Worm (Caenorhabditis elegans) whole organism, late embryonic: Measurements from ENCODE around the gene aptf-4.

ENCODE experiments used
- C08G9.2 ChIP-seq: sonication (generic microtip); optimal IDR thresholded peaks from 2 replicates; lab custom pipeline; 2016; ENCODE audit warnings: mild to moderate bottlenecking, missing genetic modification characterization, moderate library complexity, missing compliant biosample characterization
- F13H6.1 ChIP-seq: sonication (generic microtip); optimal IDR thresholded peaks from 2 replicates; lab custom pipeline; 2016; ENCODE audit warnings: missing genetic modification characterization, missing compliant biosample characterization
- K09A11.1 ChIP-seq: sonication (generic microtip); optimal IDR thresholded peaks from 2 replicates; lab custom pipeline; 2017; ENCODE audit warnings: antibody characterized with exemption, mild to moderate bottlenecking, missing genetic modification characterization, missing compliant biosample characterization; ENCODE audit not compliant: insufficient read depth
- ama-1 ChIP-seq: fragments of 150-350 bp; optimal IDR thresholded peaks from 2 replicates; lab custom pipeline; 2014
- ceh-14 ChIP-seq: sonication (generic microtip); optimal IDR thresholded peaks from 2 replicates; lab custom pipeline; 2016; ENCODE audit warnings: missing genotype, missing genetic modification characterization, missing compliant biosample characterization
- ceh-18 ChIP-seq: sonication (generic microtip); optimal IDR thresholded peaks from 2 replicates; lab custom pipeline; 2016; ENCODE audit warnings: missing genetic modification characterization, missing compliant biosample characterization
- ceh-19 ChIP-seq: fragments of 200-800 bp; sonication (Bioruptor generic); optimal IDR thresholded peaks from 2 replicates; lab custom pipeline; 2018; ENCODE audit warnings: mild to moderate bottlenecking, missing genetic modification characterization, missing compliant biosample characterization
- ceh-2 ChIP-seq: sonication (generic microtip); optimal IDR thresholded peaks from 2 replicates; lab custom pipeline; 2016; ENCODE audit warnings: missing genotype, missing genetic modification characterization, missing compliant biosample characterization
- ceh-31 ChIP-seq: sonication (generic microtip); optimal IDR thresholded peaks from 2 replicates; lab custom pipeline; 2016; ENCODE audit warnings: missing genetic modification characterization, missing compliant biosample characterization
- ceh-45 ChIP-seq: fragments of 200-800 bp; sonication (Bioruptor generic); IDR thresholded peaks from 2 replicates; pipeline ENCODE4 v1.3.6; 2022; ENCODE audit warnings: missing genetic modification reagents, missing genetic modification characterization, missing compliant biosample characterization
- che-1 ChIP-seq: sonication (generic microtip); optimal IDR thresholded peaks from 2 replicates; lab custom pipeline; 2016; ENCODE audit warnings: mild to moderate bottlenecking, missing genetic modification characterization, missing compliant biosample characterization
- dve-1 ChIP-seq: sonication (generic microtip); optimal IDR thresholded peaks from 2 replicates; lab custom pipeline; 2017; ENCODE audit warnings: antibody characterized with exemption, mild to moderate bottlenecking, missing genetic modification characterization, missing compliant biosample characterization
- elt-2 ChIP-seq: sonication (generic microtip); optimal IDR thresholded peaks from 2 replicates; lab custom pipeline; 2016; ENCODE audit warnings: missing genetic modification reagents, missing genetic modification characterization, missing compliant biosample characterization
- elt-4 ChIP-seq: sonication (generic microtip); optimal IDR thresholded peaks from 2 replicates; lab custom pipeline; 2016; ENCODE audit warnings: missing genetic modification characterization, missing compliant biosample characterization
- ets-4 ChIP-seq: sonication (generic microtip); optimal IDR thresholded peaks from 2 replicates; lab custom pipeline; 2016; ENCODE audit warnings: missing genetic modification characterization, missing compliant biosample characterization
- fkh-10 ChIP-seq: fragments of 150-350 bp; optimal IDR thresholded peaks from 2 replicates; lab custom pipeline; 2014; ENCODE audit warnings: missing biosample characterization, missing genetic modification reagents, missing genetic modification characterization
- hlh-30 ChIP-seq: sonication (generic microtip); optimal IDR thresholded peaks from 2 replicates; lab custom pipeline; 2017; ENCODE audit warnings: antibody characterized with exemption, missing genetic modification characterization, missing compliant biosample characterization; ENCODE audit not compliant: insufficient read depth
- hlh-8 ChIP-seq: sonication (generic microtip); optimal IDR thresholded peaks from 2 replicates; lab custom pipeline; 2016; ENCODE audit warnings: missing genotype, missing genetic modification characterization, missing compliant biosample characterization
- lim-6 ChIP-seq: sonication (generic microtip); optimal IDR thresholded peaks from 2 replicates; lab custom pipeline; 2016; ENCODE audit warnings: missing genetic modification characterization, missing compliant biosample characterization
- nfya-1 ChIP-seq: sonication (generic microtip); optimal IDR thresholded peaks from 2 replicates; lab custom pipeline; 2017; ENCODE audit warnings: missing genetic modification characterization, mild to moderate bottlenecking, missing compliant biosample characterization, antibody characterized with exemption, moderate library complexity
- nhr-232 ChIP-seq: sonication (generic microtip); optimal IDR thresholded peaks from 2 replicates; lab custom pipeline; 2016; ENCODE audit warnings: missing genetic modification characterization, missing compliant biosample characterization
- npax-4 ChIP-seq: sonication (generic microtip); optimal IDR thresholded peaks from 2 replicates; lab custom pipeline; 2016; ENCODE audit warnings: missing genetic modification characterization, missing compliant biosample characterization
- pat-9 ChIP-seq: fragments of 200-800 bp; sonication (Bioruptor generic); optimal IDR thresholded peaks from 2 replicates; lab custom pipeline; 2018; ENCODE audit warnings: mild to moderate bottlenecking, missing genetic modification characterization, moderate library complexity, missing compliant biosample characterization
- pax-1 ChIP-seq: fragments of 150-350 bp; optimal IDR thresholded peaks from 2 replicates; lab custom pipeline; 2014; ENCODE audit warnings: missing biosample characterization, missing genetic modification characterization
- pha-4 ChIP-seq: fragments of 150-350 bp; optimal IDR thresholded peaks from 2 replicates; lab custom pipeline; 2018; ENCODE audit warnings: missing biosample characterization, missing genetic modification reagents, missing genetic modification characterization
- pqm-1 ChIP-seq: sonication (generic microtip); optimal IDR thresholded peaks from 2 replicates; lab custom pipeline; 2016; ENCODE audit warnings: missing genetic modification characterization, missing compliant biosample characterization
- pros-1 ChIP-seq: fragments of 150-350 bp; optimal IDR thresholded peaks from 2 replicates; lab custom pipeline; 2014; ENCODE audit warnings: missing biosample characterization, missing genetic modification reagents, missing genetic modification characterization
- ref-2 ChIP-seq: sonication (generic microtip); optimal IDR thresholded peaks from 2 replicates; lab custom pipeline; 2016; ENCODE audit warnings: missing genetic modification characterization, missing compliant biosample characterization
- rnt-1 ChIP-seq: sonication (generic microtip); optimal IDR thresholded peaks from 2 replicates; lab custom pipeline; 2016; ENCODE audit warnings: missing genetic modification characterization, missing compliant biosample characterization
- sdc-2 ChIP-seq: sonication (generic microtip); optimal IDR thresholded peaks from 2 replicates; lab custom pipeline; 2016; ENCODE audit warnings: missing genotype, missing genetic modification characterization, missing compliant biosample characterization
- sox-2 ChIP-seq: fragments of 200-800 bp; sonication (Bioruptor generic); IDR thresholded peaks from 2 replicates; pipeline ENCODE4 v1.3.6; 2022; ENCODE audit warnings: missing genetic modification reagents, missing genetic modification characterization, missing compliant biosample characterization
- syd-9 ChIP-seq: sonication (generic microtip); optimal IDR thresholded peaks from 2 replicates; lab custom pipeline; 2016; ENCODE audit warnings: mild to moderate bottlenecking, missing genetic modification characterization, moderate library complexity, missing compliant biosample characterization
- tbx-2 ChIP-seq: sonication (generic microtip); optimal IDR thresholded peaks from 2 replicates; lab custom pipeline; 2016; ENCODE audit warnings: missing genetic modification characterization, missing compliant biosample characterization
- tbx-7 ChIP-seq: sonication (generic microtip); optimal IDR thresholded peaks from 2 replicates; lab custom pipeline; 2016; ENCODE audit warnings: missing genotype, missing genetic modification characterization, missing compliant biosample characterization
- unc-55 ChIP-seq: sonication (generic microtip); optimal IDR thresholded peaks from 2 replicates; lab custom pipeline; 2017; ENCODE audit warnings: missing biosample characterization, missing genetic modification reagents, missing genetic modification characterization
- unc-86 ChIP-seq: sonication (generic microtip); optimal IDR thresholded peaks from 2 replicates; lab custom pipeline; 2016; ENCODE audit warnings: missing genetic modification characterization, missing compliant biosample characterization
- zip-5 ChIP-seq: sonication (generic microtip); optimal IDR thresholded peaks from 2 replicates; lab custom pipeline; 2016; ENCODE audit warnings: missing genetic modification characterization, missing compliant biosample characterization

Gene aptf-4

ce11 chrII:8569038-8569977 is 21.5 kb upstream of the aptf-4 start, which contains the start of the genes col-38 and rpl-5 (continued):
- TF ChIP-seq ceh-31 (tag; lab: Kevin White, UChicago) (peak; percentile 74), elt-4 (tag; lab: Kevin White, UChicago) (no peak), syd-9 (tag; lab: Kevin White, UChicago) (no peak), rnt-1 (tag; lab: Kevin White, UChicago) (peak; percentile 71), K09A11.1 (tag; lab: Kevin White, UChicago) (no peak), ets-4 (tag; lab: Kevin White, UChicago) (peak; percentile 46), nfya-1 (tag; lab: Kevin White, UChicago) (peak; percentile 87), pha-4 (tag; lab: Kevin White, UChicago) (no peak), pqm-1 (no peak), pros-1 (tag; lab: Kevin White, UChicago) (peak; percentile 10), tbx-2 (peak; percentile 65), ceh-45 (GFP tag; lab: Robert Waterston, UW) (no peak), npax-4 (tag; lab: Kevin White, UChicago) (no peak), F13H6.1 (tag; lab: Kevin White, UChicago) (peak; percentile 7), pat-9 (tag; lab: Kevin White, UChicago) (no peak), fkh-10 (GFP tag; lab: Kevin White, UChicago) (no peak), ceh-18 (tag; lab: Kevin White, UChicago) (peak; percentile 77), ref-2 (tag; lab: Kevin White, UChicago) (peak; percentile 48), dve-1 (tag; lab: Kevin White, UChicago) (peak; percentile 68), unc-55 (GFP tag; lab: Kevin White, UChicago) (peak; percentile 56), che-1 (peak; percentile 27), sdc-2 (tag; lab: Kevin White, UChicago) (no peak), zip-5 (tag; lab: Kevin White, UChicago) (no peak), elt-2 (tag; lab: Kevin White, UChicago) (peak; percentile 64), ceh-14 (tag; lab: Kevin White, UChicago) (no peak), sox-2 (GFP tag; lab: Robert Waterston, UW) (no peak), ceh-19 (GFP tag; lab: Kevin White, UChicago) (no peak), unc-86 (tag; lab: Kevin White, UChicago) (no peak), ceh-2 (tag; lab: Kevin White, UChicago) (no peak)

- TF ChIP-seq ceh-2 (tag; lab: Kevin White, UChicago) (no peak), syd-9 (tag; lab: Kevin White, UChicago) (no peak), ama-1 (lab: Kevin White, UChicago) (no peak), K09A11.1 (tag; lab: Kevin White, UChicago) (no peak), ceh-14 (tag; lab: Kevin White, UChicago) (no peak), tbx-7 (tag; lab: Kevin White, UChicago) (no peak), che-1 (no peak), pqm-1 (no peak), pat-9 (tag; lab: Kevin White, UChicago) (no peak), hlh-30 (tag; lab: Kevin White, UChicago) (no peak)
These were observed 19.8 kb upstream of the aptf-4 start, which contains the start of gene bcs-1 for ce11 chrII:8570977-8571376. Gene bcs-1 (plus strand): TSS chrII:8571085.

DNA sequence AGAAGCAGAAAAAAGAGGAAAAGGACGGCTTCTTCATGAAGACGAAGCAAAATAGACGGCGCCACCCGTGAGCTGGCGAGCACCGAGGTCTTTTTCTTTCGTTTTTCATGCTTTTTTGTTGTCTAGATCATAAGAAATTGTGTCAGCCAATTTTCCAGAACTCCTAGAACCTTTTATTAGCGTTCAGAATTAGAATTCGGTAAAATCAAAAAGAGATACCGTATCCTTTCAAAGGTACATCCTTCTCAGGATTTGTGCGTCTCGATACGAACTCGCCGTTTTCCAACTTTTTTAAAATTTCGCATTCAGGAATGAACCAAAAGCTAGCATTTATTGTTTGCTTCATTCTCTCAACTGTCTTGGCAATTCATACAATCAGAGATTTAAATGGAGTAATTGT is 17.7 kb upstream of the aptf-4 start, which contains the start of gene F54C9.7:
Gene F54C9.7 (plus strand): TSS at position 301 of the 400 bp plus-strand sequence.
- TF ChIP-seq hlh-30 (tag; lab: Kevin White, UChicago), result no peak
- TF ChIP-seq lim-6, result no peak
- TF ChIP-seq fkh-10 (GFP tag; lab: Kevin White, UChicago), result no peak
- no peak for TF ChIP-seq hlh-8
- TF ChIP-seq C08G9.2 (tag; lab: Kevin White, UChicago), result no peak
- no peak for TF ChIP-seq ceh-19 (GFP tag; lab: Kevin White, UChicago)
- TF ChIP-seq nhr-232 (tag; lab: Kevin White, UChicago), result no peak
- TF ChIP-seq rnt-1 (tag; lab: Kevin White, UChicago), result no peak
- TF ChIP-seq F13H6.1 (tag; lab: Kevin White, UChicago), result no peak
- no peak for TF ChIP-seq nfya-1 (tag; lab: Kevin White, UChicago)
- TF ChIP-seq pax-1, result no peak
